Fruit fly (Drosophila melanogaster) whole organism, embryonic: ENCODE data around the gene Oscillin.

ENCODE experiments used
- ATbp ChIP-seq: fragments of 200-800 bp; sonication (Bioruptor generic); optimal IDR thresholded peaks from 2 replicates; lab custom pipeline; 2017; ENCODE audit warnings: missing biosample characterization, mild to moderate bottlenecking, missing genetic modification characterization, missing genetic modification reagents
- Atf3 ChIP-seq: fragments of 200-800 bp; sonication (Bioruptor generic); optimal IDR thresholded peaks from 3 replicates; lab custom pipeline; 2016; ENCODE audit warnings: missing biosample characterization, missing genetic modification characterization
- BEAF-32 ChIP-seq: fragments of 200-800 bp; sonication (Bioruptor generic); optimal IDR thresholded peaks from 3 replicates; lab custom pipeline; 2017; ENCODE audit warnings: missing biosample characterization, missing genetic modification characterization, mild to moderate bottlenecking, moderate library complexity, missing genetic modification reagents
- CG10321 ChIP-seq: fragments of 200-800 bp; sonication (Bioruptor generic); IDR thresholded peaks from 2 replicates; pipeline ENCODE4 v1.3.6; 2022; ENCODE audit warnings: missing biosample characterization, missing genetic modification characterization
- CG17361 ChIP-seq: fragments of 200-800 bp; sonication (Bioruptor generic); IDR thresholded peaks from 3 replicates; pipeline ENCODE4 v1.3.6; 2022; ENCODE audit warnings: missing biosample characterization, missing genetic modification characterization
- CG3726 ChIP-seq: fragments of 200-800 bp; sonication (Bioruptor generic); IDR thresholded peaks from 3 replicates; pipeline ENCODE4, ENCODE4 v1.3.6; 2022; ENCODE audit warnings: missing biosample characterization, missing genetic modification characterization
- Dip2 ChIP-seq: fragments of 200-800 bp; sonication (Bioruptor generic); IDR thresholded peaks from 2 replicates; pipeline ENCODE4 v1.3.6; 2022; ENCODE audit warnings: missing biosample characterization, missing genetic modification characterization
- ap ChIP-seq: fragments of 200-800 bp; sonication (Bioruptor generic); IDR thresholded peaks from 2 replicates; pipeline ENCODE4 v1.3.6; 2022; ENCODE audit warnings: missing biosample characterization, missing genetic modification characterization
- gsb-n ChIP-seq: fragments of 200-800 bp; sonication (Bioruptor generic); optimal IDR thresholded peaks from 3 replicates; lab custom pipeline; 2018; ENCODE audit warnings: missing biosample characterization, mild to moderate bottlenecking, missing genetic modification characterization
- nmo ChIP-seq: fragments of 200-800 bp; sonication (Bioruptor generic); optimal IDR thresholded peaks from 2 replicates; lab custom pipeline; 2018; ENCODE audit warnings: missing biosample characterization, mild to moderate bottlenecking, missing genetic modification characterization, moderate library complexity
- pho ChIP-seq: fragments of 200-800 bp; sonication (Bioruptor generic); optimal IDR thresholded peaks from 2 replicates; lab custom pipeline; 2016; ENCODE audit warnings: missing biosample characterization, missing genetic modification characterization

dm6 chr2L:5537063-5537462 lies 9.8 kb upstream of the Oscillin start:
- TF ChIP-seq CG17361 (GFP tag; lab: Robert Waterston, UW) (no peak), Atf3 (GFP tag; lab: Kevin White, UChicago) (no peak), ap (no peak), BEAF-32 (GFP tag; lab: Kevin White, UChicago) (no peak), CG3726 (no peak), Dip2 (no peak), pho (GFP tag; lab: Kevin White, UChicago) (no peak), gsb-n (no peak), CG10321 (GFP tag; lab: Robert Waterston, UW) (no peak), nmo (no peak), ATbp (GFP tag; lab: Kevin White, UChicago) (no peak)
